Fruit fly (Drosophila melanogaster) whole organism, wandering third instar larva: Measurements from ENCODE around the gene inaE.

Source experiments
- Abd-B ChIP-seq: fragments of >200 bp; optimal IDR thresholded peaks from 2 replicates; lab custom pipeline; 2017; ENCODE audit warnings: missing biosample characterization, missing genetic modification characterization
- CG32264 ChIP-seq: fragments of 200-800 bp; sonication (Bioruptor generic); optimal IDR thresholded peaks from 2 replicates; lab custom pipeline; 2016; ENCODE audit warnings: missing biosample characterization, missing genetic modification characterization
- CG9705 ChIP-seq: fragments of 200-800 bp; sonication (Bioruptor generic); optimal IDR thresholded peaks from 2 replicates; lab custom pipeline; 2018; ENCODE audit warnings: missing biosample characterization, mild to moderate bottlenecking, missing genetic modification characterization
- CrebA ChIP-seq: fragments of 200-800 bp; sonication (Bioruptor generic); optimal IDR thresholded peaks from 2 replicates; lab custom pipeline; 2016; ENCODE audit warnings: missing biosample characterization, mild to moderate bottlenecking, missing genetic modification characterization, borderline replicate concordance
- Dfd ChIP-seq: fragments of >200 bp; optimal IDR thresholded peaks from 2 replicates; lab custom pipeline; 2017; ENCODE audit warnings: missing biosample characterization, missing genetic modification characterization
- Dif ChIP-seq: fragments of 200-275, 200-300 bp; sonication (Bioruptor generic); optimal IDR thresholded peaks from 2 replicates; lab custom pipeline; 2018; ENCODE audit warnings: missing biosample characterization, missing genetic modification characterization; ENCODE audit not compliant: partially characterized antibody
- GATAd ChIP-seq: sonication (Bioruptor generic); optimal IDR thresholded peaks from 2 replicates; lab custom pipeline; 2016; ENCODE audit warnings: missing biosample characterization, missing genetic modification characterization
- HLH106 ChIP-seq: fragments of 200-800 bp; optimal IDR thresholded peaks from 3 replicates; lab custom pipeline; 2019; ENCODE audit warnings: missing biosample characterization, mild to moderate bottlenecking, missing genetic modification characterization, moderate library complexity
- Hnf4 ChIP-seq: fragments of 200-800 bp; sonication (Bioruptor generic); optimal IDR thresholded peaks from 2 replicates; lab custom pipeline; 2016; ENCODE audit warnings: missing biosample characterization, mild to moderate bottlenecking, missing genetic modification characterization
- Hr78 ChIP-seq: fragments of >200 bp; optimal IDR thresholded peaks from 2 replicates; lab custom pipeline; 2017; ENCODE audit warnings: missing biosample characterization, missing genetic modification characterization
- Hr83 ChIP-seq: fragments of 200-300 bp; sonication (Bioruptor generic); optimal IDR thresholded peaks from 2 replicates; lab custom pipeline; 2016; ENCODE audit warnings: missing biosample characterization, mild to moderate bottlenecking, missing genetic modification characterization, moderate library complexity; ENCODE audit not compliant: poor library complexity, severe bottlenecking
- Jra ChIP-seq: sonication (Bioruptor generic); optimal IDR thresholded peaks from 2 replicates; lab custom pipeline; 2016; ENCODE audit warnings: missing biosample characterization, missing genetic modification characterization
- Mio ChIP-seq: sonication (Bioruptor generic); optimal IDR thresholded peaks from 2 replicates; lab custom pipeline; 2016; ENCODE audit warnings: missing biosample characterization, missing genetic modification characterization
- Myc ChIP-seq: fragments of >200 bp; optimal IDR thresholded peaks from 2 replicates; lab custom pipeline; 2017
- N ChIP-seq: fragments of >200 bp; optimal IDR thresholded peaks from 2 replicates; lab custom pipeline; 2018; ENCODE audit warnings: missing biosample characterization, missing external identifiers, missing genetic modification characterization
- OdsH ChIP-seq: fragments of 200-800 bp; sonication (Bioruptor generic); optimal IDR thresholded peaks from 2 replicates; lab custom pipeline; 2016; ENCODE audit warnings: missing biosample characterization, mild to moderate bottlenecking, missing genetic modification characterization
- Rel ChIP-seq, 2 experiments: fragments of 200-800 bp; sonication (Bioruptor generic) in 1 of 2; optimal IDR thresholded peaks; 2 replicates in 1 of 2; 3 replicates in 1 of 2; lab custom pipeline; 2016 to 2019; ENCODE audit warnings: mild to moderate bottlenecking in 2 of 2, missing biosample characterization in 2 of 2, missing genetic modification characterization in 2 of 2, moderate library complexity in 1 of 2
- Sp1 ChIP-seq: fragments of 200-800 bp; sonication (Bioruptor generic); optimal IDR thresholded peaks from 3 replicates; lab custom pipeline; 2019; ENCODE audit warnings: missing biosample characterization, mild to moderate bottlenecking, missing genetic modification characterization, moderate library complexity
- Vsx2 ChIP-seq: fragments of 200-300, 225-300 bp; sonication (Bioruptor generic); optimal IDR thresholded peaks from 2 replicates; lab custom pipeline; 2018; ENCODE audit warnings: missing biosample characterization, missing genetic modification characterization; ENCODE audit not compliant: partially characterized antibody
- br ChIP-seq: fragments of 200-800 bp; sonication (Bioruptor generic); optimal IDR thresholded peaks from 2 replicates; lab custom pipeline; 2016; ENCODE audit warnings: missing biosample characterization, missing genetic modification characterization
- brk ChIP-seq: fragments of 200-800 bp; sonication (Bioruptor generic); optimal IDR thresholded peaks from 2 replicates; lab custom pipeline; 2016; ENCODE audit warnings: missing biosample characterization, mild to moderate bottlenecking, missing genetic modification characterization
- dl ChIP-seq, 2 experiments: fragments of 175-275, 200-275 bp in 1 of 2; fragments of 200-275 bp in 1 of 2; sonication (Bioruptor generic); optimal IDR thresholded peaks; lab custom pipeline; 2018; ENCODE audit warnings: mild to moderate bottlenecking in 2 of 2, missing biosample characterization in 2 of 2, missing genetic modification characterization in 2 of 2, moderate library complexity in 2 of 2; ENCODE audit not compliant: partially characterized antibody in 2 of 2, insufficient read depth in 1 of 2
- dmrt93B ChIP-seq: fragments of 200-800 bp; sonication (Bioruptor generic); optimal IDR thresholded peaks from 2 replicates; lab custom pipeline; 2018; ENCODE audit warnings: missing biosample characterization, mild to moderate bottlenecking, missing genetic modification characterization
- dsf ChIP-seq: sonication (Bioruptor generic); optimal IDR thresholded peaks from 2 replicates; lab custom pipeline; 2016; ENCODE audit warnings: missing biosample characterization, missing genetic modification characterization, borderline replicate concordance
- ey ChIP-seq: fragments of 200-800 bp; sonication (Bioruptor generic); optimal IDR thresholded peaks from 2 replicates; lab custom pipeline; 2016; ENCODE audit warnings: missing biosample characterization, missing genetic modification characterization
- foxo ChIP-seq, 2 experiments: fragments of 200-800 bp; sonication (Bioruptor generic); optimal IDR thresholded peaks; 2 replicates in 1 of 2; 3 replicates in 1 of 2; lab custom pipeline; 2016 to 2017; ENCODE audit warnings: missing biosample characterization in 2 of 2, missing genetic modification characterization in 2 of 2
- fru ChIP-seq: fragments of 200-800 bp; sonication (Bioruptor generic); optimal IDR thresholded peaks from 3 replicates; lab custom pipeline; 2016; ENCODE audit warnings: missing biosample characterization, mild to moderate bottlenecking, missing genetic modification characterization
- h ChIP-seq: fragments of 200-800 bp; sonication (Bioruptor generic); optimal IDR thresholded peaks from 3 replicates; lab custom pipeline; 2016; ENCODE audit warnings: missing biosample characterization, mild to moderate bottlenecking, missing genetic modification characterization
- jim ChIP-seq: fragments of 175-275, 200-325 bp; sonication (Bioruptor generic); optimal IDR thresholded peaks from 2 replicates; lab custom pipeline; 2016; ENCODE audit warnings: missing biosample characterization, mild to moderate bottlenecking, missing genetic modification characterization
- lola ChIP-seq: fragments of >200 bp; optimal IDR thresholded peaks from 2 replicates; lab custom pipeline; 2017; ENCODE audit warnings: missing biosample characterization, missing genetic modification characterization
- pan ChIP-seq: fragments of >200 bp; optimal IDR thresholded peaks from 2 replicates; lab custom pipeline; 2017
- psq ChIP-seq: fragments of 200-800 bp; sonication (Bioruptor generic); optimal IDR thresholded peaks from 3 replicates; lab custom pipeline; 2017; ENCODE audit warnings: missing biosample characterization, mild to moderate bottlenecking, missing genetic modification characterization, moderate library complexity
- rgr ChIP-seq: fragments of 200-800 bp; sonication (Bioruptor generic); optimal IDR thresholded peaks from 3 replicates; lab custom pipeline; 2016; ENCODE audit warnings: missing biosample characterization, mild to moderate bottlenecking, missing genetic modification characterization
- sage ChIP-seq: fragments of 200-800 bp; sonication (Bioruptor generic); optimal IDR thresholded peaks from 2 replicates; lab custom pipeline; 2016; ENCODE audit warnings: missing biosample characterization, mild to moderate bottlenecking, missing genetic modification characterization
- sv ChIP-seq: fragments of 200-800 bp; sonication (Bioruptor generic); optimal IDR thresholded peaks from 3 replicates; lab custom pipeline; 2016; ENCODE audit warnings: missing biosample characterization, missing genetic modification characterization
- tai ChIP-seq: sonication (Bioruptor generic); optimal IDR thresholded peaks from 2 replicates; lab custom pipeline; 2016; ENCODE audit warnings: missing biosample characterization, missing genetic modification characterization
- usp ChIP-seq: fragments of >200 bp; optimal IDR thresholded peaks from 2 replicates; lab custom pipeline; 2017; ENCODE audit warnings: missing biosample characterization, missing genetic modification characterization
- woc ChIP-seq: sonication (Bioruptor generic); optimal IDR thresholded peaks from 2 replicates; lab custom pipeline; 2016; ENCODE audit warnings: missing biosample characterization, mild to moderate bottlenecking, missing genetic modification characterization

inaE gene

DNA sequence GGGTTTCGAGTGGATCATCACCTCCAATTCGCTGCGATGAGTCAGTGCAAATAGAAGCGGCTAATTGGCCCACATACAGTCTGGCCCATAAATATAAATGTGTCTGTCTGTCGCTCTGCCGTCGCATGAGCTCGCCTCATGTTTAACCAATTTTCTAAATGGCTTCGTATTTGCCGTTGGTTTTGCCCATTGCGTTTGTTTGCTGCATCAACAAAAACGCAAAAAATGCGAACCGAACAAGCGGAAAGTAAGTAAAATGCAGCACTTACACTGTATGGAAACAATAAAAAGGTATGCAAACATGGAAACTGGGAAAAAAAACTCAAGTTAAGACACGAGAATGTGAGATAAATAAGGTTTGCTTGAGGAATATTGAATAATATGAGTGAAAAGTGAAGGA, 60.0 kb downstream of the inaE start:
- no peak for TF ChIP-seq pan (lab: Kevin White, UChicago)
- no peak for TF ChIP-seq sv
- TF ChIP-seq dsf (GFP tag; lab: Kevin White, UChicago) = no peak
- no peak for TF ChIP-seq CG32264 (GFP tag; lab: Kevin White, UChicago)
- TF ChIP-seq Abd-B = no peak
- TF ChIP-seq dmrt93B (GFP tag; lab: Kevin White, UChicago) = no peak
- no peak for TF ChIP-seq CG9705 (GFP tag; lab: Kevin White, UChicago)

DNA sequence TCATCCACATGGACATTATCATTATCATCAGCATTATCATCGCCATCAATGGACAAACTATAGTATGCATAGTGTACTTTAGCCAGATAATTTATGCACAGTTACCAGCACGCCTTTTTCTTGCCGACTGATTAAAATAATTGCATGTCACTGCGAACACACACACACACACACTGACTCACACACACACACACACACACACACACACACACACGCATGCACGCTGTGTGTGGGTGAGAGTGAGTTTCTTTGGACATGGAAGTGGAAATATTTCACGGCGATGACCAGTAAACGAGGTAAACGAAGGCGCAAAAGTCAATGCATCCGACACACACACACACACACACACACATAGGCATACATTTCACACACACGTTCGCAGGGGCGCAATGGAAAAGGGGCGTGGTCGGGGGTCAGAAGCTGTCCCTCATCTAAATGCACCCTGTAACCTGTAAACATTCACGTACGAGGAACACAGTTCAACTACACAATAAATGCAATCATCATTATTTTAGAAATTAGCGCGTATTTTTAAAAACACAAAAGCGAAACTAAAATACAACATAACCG, 60.9 kb downstream of the inaE start:
- TF ChIP-seq dsf (GFP tag; lab: Kevin White, UChicago) (no peak), sv (no peak), sage (no peak), HLH106 (tag; lab: Kevin White, UChicago) (peak; percentile 26), dl (GFP tag; optimal IDR thresholded peaks at IDR 0.05; lab: Kevin White, UChicago; ENCODE audit: insufficient read depth in 1 of 2, partially characterized antibody in 2 of 2) (no peak), foxo (GFP tag; optimal IDR thresholded peaks at IDR 0.05; lab: Kevin White, UChicago) (peak in 1 of 2 experiments; percentile 34), Dfd (GFP tag; lab: Kevin White, UChicago) (peak; percentile 91), Hnf4 (GFP tag; lab: Kevin White, UChicago) (no peak)

DNA sequence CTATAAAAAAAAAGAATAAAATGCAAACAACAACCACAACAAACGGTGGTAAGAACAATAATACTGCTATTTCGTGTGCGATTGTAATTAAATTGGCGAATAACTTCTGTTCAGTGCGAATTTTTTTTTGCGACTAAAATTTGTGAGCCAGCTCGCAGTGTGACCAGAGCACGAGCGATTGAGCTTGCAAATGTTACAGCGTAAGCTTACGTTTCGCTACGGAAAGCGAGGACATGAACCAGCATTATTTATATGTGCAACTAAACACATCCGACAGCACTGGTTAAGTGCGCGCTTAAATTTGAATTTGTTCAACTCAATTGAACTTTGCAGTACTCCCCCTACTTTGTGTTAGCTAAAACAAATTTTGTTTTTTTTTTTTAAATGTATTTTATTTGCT, 62.2 kb downstream of the inaE start, which contains the start of gene AMPdeam:
Gene AMPdeam (minus strand): TSS at position 139 of the 400 bp plus-strand sequence.
- TF ChIP-seq Hr78 (GFP tag; lab: Kevin White, UChicago) (no peak), dsf (GFP tag; lab: Kevin White, UChicago) (peak; percentile 32), br (no peak), ey (GFP tag; lab: Kevin White, UChicago) (no peak), CrebA (GFP tag; lab: Kevin White, UChicago) (no peak), Dif (peak; percentile 54), HLH106 (tag; lab: Kevin White, UChicago) (no peak), pan (lab: Kevin White, UChicago) (no peak), foxo (GFP tag; optimal IDR thresholded peaks at IDR 0.05; lab: Kevin White, UChicago) (peak in 1 of 2 experiments; percentile 48), brk (peak; percentile 53), h (GFP tag; lab: Kevin White, UChicago) (no peak), dl (GFP tag; optimal IDR thresholded peaks at IDR 0.05; lab: Kevin White, UChicago; ENCODE audit: insufficient read depth in 1 of 2, partially characterized antibody in 2 of 2) (no peak), Myc (lab: Kevin White, UChicago) (peak; percentile 9), fru (GFP tag; lab: Kevin White, UChicago) (peak; percentile 53), Sp1 (GFP tag; lab: Kevin White, UChicago) (no peak), Abd-B (no peak), sage (no peak), psq (GFP tag; lab: Kevin White, UChicago) (no peak), lola (GFP tag; lab: Kevin White, UChicago) (no peak), woc (GFP tag; lab: Kevin White, UChicago) (no peak), CG32264 (GFP tag; lab: Kevin White, UChicago) (no peak), rgr (peak; percentile 46), Hnf4 (GFP tag; lab: Kevin White, UChicago) (peak; percentile 35), usp (GFP tag; lab: Kevin White, UChicago) (no peak), tai (peak; percentile 40), sv (no peak), Rel (GFP tag; optimal IDR thresholded peaks at IDR 0.05; lab: Kevin White, UChicago) (no peak), Rel (tag; optimal IDR thresholded peaks at IDR 0.05; lab: Kevin White, UChicago) (peak; percentile 49), Vsx2 (GFP tag; lab: Kevin White, UChicago) (no peak), Mio (GFP tag; lab: Kevin White, UChicago) (no peak), Hr83 (peak; percentile 54), Dfd (GFP tag; lab: Kevin White, UChicago) (no peak), dmrt93B (GFP tag; lab: Kevin White, UChicago) (no peak), GATAd (GFP tag; lab: Kevin White, UChicago) (no peak), OdsH (peak; percentile 28), CG9705 (GFP tag; lab: Kevin White, UChicago) (no peak), Jra (peak; percentile 20), jim (no peak), N (GFP tag; lab: Kevin White, UChicago) (no peak)
